Worm (Caenorhabditis elegans) whole organism, L4 larva: ENCODE data around the gene ZK809.9.

ENCODE experiments used
- ZK337.2 ChIP-seq: fragments of 200-800 bp; sonication (Bioruptor generic); IDR thresholded peaks from 2 replicates; pipeline ENCODE4 v1.3.6; 2022; ENCODE audit warnings: missing genetic modification reagents, missing genetic modification characterization, missing compliant biosample characterization
- aha-1 ChIP-seq: fragments of 150-350 bp; peaks from one replicate; lab custom pipeline; 2014; ENCODE audit warnings: missing biosample characterization, missing genetic modification characterization
- ceh-82 ChIP-seq: sonication (generic microtip); optimal IDR thresholded peaks from 2 replicates; lab custom pipeline; 2017; ENCODE audit warnings: missing biosample characterization, missing genetic modification characterization
- daf-16 ChIP-seq, 3 experiments: sonication (generic microtip); optimal IDR thresholded peaks; 2 replicates each; lab custom pipeline; 2016 to 2017; ENCODE audit warnings: missing genetic modification characterization in 3 of 3, missing genetic modification reagents in 3 of 3, mild to moderate bottlenecking in 2 of 3, missing compliant biosample characterization in 2 of 3, missing biosample characterization in 1 of 3, moderate library complexity in 1 of 3
- fkh-10 ChIP-seq: fragments of 150-350 bp; optimal IDR thresholded peaks from 2 replicates; lab custom pipeline; 2014; ENCODE audit warnings: missing biosample characterization, missing genetic modification reagents, missing genetic modification characterization
- hlh-11 ChIP-seq: fragments of 200-800 bp; sonication (Bioruptor generic); optimal IDR thresholded peaks from 2 replicates; lab custom pipeline; 2018; ENCODE audit warnings: mild to moderate bottlenecking, missing genetic modification characterization, missing compliant biosample characterization
- lin-39 ChIP-seq: fragments of 150-350 bp; optimal IDR thresholded peaks from 2 replicates; lab custom pipeline; 2014; ENCODE audit warnings: missing biosample characterization, missing genetic modification reagents, missing genetic modification characterization
- mdt-29 ChIP-seq: fragments of 200-800 bp; sonication (Bioruptor generic); IDR thresholded peaks from 2 replicates; pipeline ENCODE4 v1.3.6; 2022; ENCODE audit warnings: missing genetic modification reagents, missing genetic modification characterization, missing compliant biosample characterization
- php-3 ChIP-seq: fragments of 200-800 bp; sonication (Bioruptor generic); IDR thresholded peaks from 2 replicates; pipeline ENCODE4 v1.3.6; 2022; ENCODE audit warnings: missing genetic modification reagents, missing genetic modification characterization, missing compliant biosample characterization
- pqm-1 ChIP-seq: sonication (generic microtip); optimal IDR thresholded peaks from 2 replicates; lab custom pipeline; 2017; ENCODE audit warnings: missing biosample characterization, missing genetic modification characterization
- snpc-1.2 ChIP-seq: fragments of 200-800 bp; sonication (Bioruptor generic); IDR thresholded peaks from 2 replicates; pipeline ENCODE4 v1.3.6; 2022; ENCODE audit warnings: missing genetic modification reagents, missing genetic modification characterization, missing compliant biosample characterization
- snpc-4 ChIP-seq: fragments of 150-350 bp; optimal IDR thresholded peaks from 2 replicates; lab custom pipeline; 2014; ENCODE audit warnings: missing biosample characterization, missing genetic modification characterization
- unc-39 ChIP-seq: sonication (generic microtip); optimal IDR thresholded peaks from 2 replicates; lab custom pipeline; 2017; ENCODE audit warnings: missing biosample characterization, missing genetic modification characterization
- unc-62 ChIP-seq, 3 experiments: fragments of 150-350 bp in 1 of 3; sonication (generic microtip); optimal IDR thresholded peaks in 2 of 3; peaks in 1 of 3; 1 replicate in 1 of 3; 2 replicates in 2 of 3; lab custom pipeline; 2014 to 2017; ENCODE audit warnings: missing biosample characterization in 3 of 3, missing genetic modification characterization in 3 of 3, missing genetic modification reagents in 3 of 3, missing genotype in 1 of 3

DNA sequence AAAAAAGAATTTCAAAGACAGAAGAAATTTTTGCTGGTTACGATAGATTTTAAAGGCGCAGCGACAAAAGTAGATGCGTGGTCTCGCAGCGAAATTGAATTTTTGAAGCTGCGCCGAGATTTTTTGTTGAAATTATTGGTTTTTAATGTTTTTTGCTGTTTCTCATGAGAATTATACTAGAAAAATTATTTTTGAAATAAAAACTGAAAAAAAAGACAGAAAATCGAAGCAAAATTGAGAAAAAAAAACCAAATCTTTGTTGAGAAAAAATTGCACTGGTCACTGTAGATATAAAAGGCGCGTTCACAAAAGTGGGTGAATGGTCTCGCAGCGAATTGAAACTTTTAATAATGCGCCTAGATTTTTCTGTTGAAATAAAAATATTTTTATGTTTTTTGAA lies 30.5 kb downstream of the ZK809.9 start:
- TF ChIP-seq php-3 (GFP tag; lab: Robert Waterston, UW) (no peak), ceh-82 (tag; lab: Kevin White, UChicago) (no peak), snpc-1.2 (GFP tag; lab: Robert Waterston, UW) (peak; percentile 60; the same call in 1 of the 2 replicates), mdt-29 (no peak), unc-62 (GFP tag; optimal IDR thresholded peaks at IDR 0.05 in 1 of 2; lab: Kevin White, UChicago) (no peak), unc-62 (tag; optimal IDR thresholded peaks at IDR 0.05; lab: Kevin White, UChicago) (no peak), hlh-11 (tag; lab: Kevin White, UChicago) (no peak), fkh-10 (GFP tag; lab: Kevin White, UChicago) (no peak), daf-16 (GFP tag; optimal IDR thresholded peaks at IDR 0.05; lab: Kevin White, UChicago) (no peak), daf-16 (tag; optimal IDR thresholded peaks at IDR 0.05; lab: Kevin White, UChicago) (no peak), ZK337.2 (no peak), aha-1 (tag; lab: Kevin White, UChicago) (peak; percentile 28), snpc-4 (tag; lab: Kevin White, UChicago) (no peak), unc-39 (tag; lab: Kevin White, UChicago) (no peak), pqm-1 (tag; lab: Kevin White, UChicago) (no peak), lin-39 (tag; lab: Kevin White, UChicago) (no peak)
